Worm (Caenorhabditis elegans) whole organism, L4 larva: ENCODE results near the gene csa-1.

Experiments used
- D1046.2 ChIP-seq: fragments of 200-800 bp; sonication (Bioruptor generic); IDR thresholded peaks from 2 replicates; pipeline ENCODE4 v1.3.6; 2022; ENCODE audit warnings: missing genetic modification characterization, missing compliant biosample characterization
- F10B5.3 ChIP-seq: sonication (generic microtip); optimal IDR thresholded peaks from 2 replicates; lab custom pipeline; 2016; ENCODE audit warnings: mild to moderate bottlenecking, missing genetic modification characterization, missing compliant biosample characterization
- R02D3.7 ChIP-seq: fragments of 150-350 bp; sonication (generic microtip); optimal IDR thresholded peaks from 3 replicates; lab custom pipeline; 2014; ENCODE audit warnings: missing biosample characterization, missing genetic modification characterization
- T20F7.1 ChIP-seq: fragments of 200-800 bp; sonication (Bioruptor generic); optimal IDR thresholded peaks from 2 replicates; lab custom pipeline; 2018; ENCODE audit warnings: mild to moderate bottlenecking, missing genetic modification characterization, missing compliant biosample characterization
- T26A8.4 ChIP-seq: fragments of 200-800 bp; sonication (Bioruptor generic); IDR thresholded peaks from 2 replicates; pipeline ENCODE4 v1.3.6; 2022; ENCODE audit warnings: missing genetic modification characterization, missing compliant biosample characterization
- Y48G9A.11 ChIP-seq: fragments of 200-800 bp; sonication (Bioruptor generic); IDR thresholded peaks from 2 replicates; pipeline ENCODE4 v1.3.6; 2022; ENCODE audit warnings: missing genetic modification reagents, missing genetic modification characterization, missing compliant biosample characterization
- Y5F2A.4 ChIP-seq: fragments of 200-800 bp; sonication (Bioruptor generic); optimal IDR thresholded peaks from 2 replicates; lab custom pipeline; 2018; ENCODE audit warnings: mild to moderate bottlenecking, missing genetic modification characterization, missing compliant biosample characterization
- aha-1 ChIP-seq: fragments of 150-350 bp; peaks from one replicate; lab custom pipeline; 2014; ENCODE audit warnings: missing biosample characterization, missing genetic modification characterization
- ceh-20 ChIP-seq: fragments of 200-800 bp; sonication (Bioruptor generic); IDR thresholded peaks from 2 replicates; pipeline ENCODE4 v1.3.6; 2022; ENCODE audit warnings: missing genetic modification reagents, missing genetic modification characterization, missing compliant biosample characterization
- ceh-62 ChIP-seq: sonication (generic microtip); optimal IDR thresholded peaks from 2 replicates; lab custom pipeline; 2017; ENCODE audit warnings: missing biosample characterization, missing genetic modification characterization
- ceh-82 ChIP-seq: sonication (generic microtip); optimal IDR thresholded peaks from 2 replicates; lab custom pipeline; 2017; ENCODE audit warnings: missing biosample characterization, missing genetic modification characterization
- ces-1 ChIP-seq: fragments of 150-350 bp; sonication (generic microtip); optimal IDR thresholded peaks from 4 replicates; lab custom pipeline; 2014; ENCODE audit warnings: missing biosample characterization, missing genetic modification reagents, missing genetic modification characterization
- cey-2 ChIP-seq: sonication (generic microtip); optimal IDR thresholded peaks from 3 replicates; lab custom pipeline; 2017; ENCODE audit warnings: missing genetic modification characterization, mild to moderate bottlenecking, missing compliant biosample characterization, antibody characterized with exemption, borderline replicate concordance; ENCODE audit not compliant: insufficient read depth
- daf-12 ChIP-seq: fragments of 150-350 bp; optimal IDR thresholded peaks from 2 replicates; lab custom pipeline; 2014; ENCODE audit warnings: missing biosample characterization, missing genetic modification reagents, missing genetic modification characterization
- daf-16 ChIP-seq, 3 experiments: sonication (generic microtip); optimal IDR thresholded peaks; 2 replicates each; lab custom pipeline; 2016 to 2017; ENCODE audit warnings: missing genetic modification characterization in 3 of 3, missing genetic modification reagents in 3 of 3, mild to moderate bottlenecking in 2 of 3, missing compliant biosample characterization in 2 of 3, missing biosample characterization in 1 of 3, moderate library complexity in 1 of 3
- daf-8 ChIP-seq: fragments of 200-800 bp; sonication (Bioruptor generic); IDR thresholded peaks from 2 replicates; pipeline ENCODE4 v1.3.6; 2022; ENCODE audit warnings: missing genetic modification characterization, missing compliant biosample characterization
- dmd-6 ChIP-seq: fragments of 200-800 bp; sonication (Bioruptor generic); IDR thresholded peaks from 2 replicates; pipeline ENCODE4 v1.3.6; 2022; ENCODE audit warnings: missing genetic modification reagents, missing genetic modification characterization, missing compliant biosample characterization
- dmd-8 ChIP-seq: fragments of 200-800 bp; sonication (Bioruptor generic); IDR thresholded peaks from 2 replicates; pipeline ENCODE4 v1.3.6; 2022; ENCODE audit warnings: missing genetic modification characterization, missing compliant biosample characterization
- dmd-9 ChIP-seq: fragments of 200-800 bp; sonication (Bioruptor generic); IDR thresholded peaks from 2 replicates; pipeline ENCODE4 v1.3.6; 2022; ENCODE audit warnings: missing genetic modification reagents, missing genetic modification characterization, missing compliant biosample characterization
- dpl-1 ChIP-seq: fragments of 150-350 bp; optimal IDR thresholded peaks from 2 replicates; lab custom pipeline; 2014; ENCODE audit warnings: missing biosample characterization, missing genetic modification reagents, missing genetic modification characterization
- egl-43 ChIP-seq: fragments of 200-800 bp; sonication (Bioruptor generic); IDR thresholded peaks from 2 replicates; pipeline ENCODE4 v1.3.6; 2022; ENCODE audit warnings: missing genetic modification reagents, missing genetic modification characterization, missing compliant biosample characterization
- fkh-10 ChIP-seq: fragments of 150-350 bp; optimal IDR thresholded peaks from 2 replicates; lab custom pipeline; 2014; ENCODE audit warnings: missing biosample characterization, missing genetic modification reagents, missing genetic modification characterization
- gei-8 ChIP-seq: fragments of 200-800 bp; sonication (Bioruptor generic); optimal IDR thresholded peaks from 2 replicates; lab custom pipeline; 2018; ENCODE audit warnings: mild to moderate bottlenecking, missing genetic modification characterization, missing compliant biosample characterization
- hif-1 ChIP-seq, 2 experiments: sonication (generic microtip); optimal IDR thresholded peaks; 2 replicates each; lab custom pipeline; 2016 to 2017; ENCODE audit warnings: missing compliant biosample characterization in 2 of 2, missing genetic modification characterization in 2 of 2, missing genetic modification reagents in 2 of 2, missing genotype in 2 of 2, mild to moderate bottlenecking in 1 of 2
- hlh-11 ChIP-seq: fragments of 200-800 bp; sonication (Bioruptor generic); optimal IDR thresholded peaks from 2 replicates; lab custom pipeline; 2018; ENCODE audit warnings: mild to moderate bottlenecking, missing genetic modification characterization, missing compliant biosample characterization
- hlh-30 ChIP-seq: sonication (generic microtip); optimal IDR thresholded peaks from 2 replicates; lab custom pipeline; 2017; ENCODE audit warnings: antibody characterized with exemption, mild to moderate bottlenecking, missing genetic modification characterization, missing compliant biosample characterization; ENCODE audit not compliant: insufficient read depth
- hmg-1.1 ChIP-seq: fragments of 200-800 bp; sonication (Bioruptor generic); IDR thresholded peaks from 2 replicates; pipeline ENCODE4 v1.3.6; 2022; ENCODE audit warnings: missing genetic modification reagents, missing genetic modification characterization, missing compliant biosample characterization
- lin-13 ChIP-seq: fragments of 150-350 bp; optimal IDR thresholded peaks from 2 replicates; lab custom pipeline; 2014; ENCODE audit warnings: missing biosample characterization, missing genetic modification reagents, missing genetic modification characterization
- lsy-2 ChIP-seq, 2 experiments: fragments of 150-350 bp in 1 of 2; sonication (generic microtip) in 1 of 2; optimal IDR thresholded peaks; 2 replicates each; lab custom pipeline; 2014 to 2017; ENCODE audit warnings: missing biosample characterization in 2 of 2, missing genetic modification characterization in 2 of 2
- madf-5 ChIP-seq, 2 experiments: fragments of 200-800 bp; sonication (Bioruptor generic); IDR thresholded peaks; 2 replicates each; pipeline ENCODE4 v1.3.6; 2022; ENCODE audit warnings: missing compliant biosample characterization in 2 of 2, missing genetic modification characterization in 2 of 2
- mdl-1 ChIP-seq, 2 experiments: fragments of 150-350 bp in 1 of 2; sonication (generic microtip) in 1 of 2; optimal IDR thresholded peaks; 2 replicates each; lab custom pipeline; 2014 to 2017; ENCODE audit warnings: missing biosample characterization in 2 of 2, missing genetic modification characterization in 2 of 2
- mep-1 ChIP-seq: fragments of 150-350 bp; sonication (generic microtip); optimal IDR thresholded peaks from 3 replicates; lab custom pipeline; 2014; ENCODE audit warnings: missing biosample characterization, missing genetic modification characterization
- mes-2 ChIP-seq: sonication (generic microtip); optimal IDR thresholded peaks from 2 replicates; lab custom pipeline; 2016; ENCODE audit warnings: missing genotype, mild to moderate bottlenecking, missing genetic modification characterization, missing compliant biosample characterization; ENCODE audit not compliant: poor library complexity, severe bottlenecking
- mxl-2 ChIP-seq: fragments of 200-800 bp; sonication (Bioruptor generic); conservative IDR thresholded peaks from 2 replicates; pipeline ENCODE4 v1.3.6; 2022; ENCODE audit warnings: missing genetic modification reagents, missing genetic modification characterization, missing compliant biosample characterization
- nhr-102 ChIP-seq: sonication (generic microtip); optimal IDR thresholded peaks from 2 replicates; lab custom pipeline; 2016; ENCODE audit warnings: mild to moderate bottlenecking, missing genetic modification characterization, moderate library complexity, missing compliant biosample characterization
- nhr-11 ChIP-seq: fragments of 150-350 bp; optimal IDR thresholded peaks from 2 replicates; lab custom pipeline; 2014; ENCODE audit warnings: missing biosample characterization, missing genetic modification characterization
- nhr-42 ChIP-seq: fragments of 200-800 bp; sonication (Bioruptor generic); IDR thresholded peaks from 2 replicates; pipeline ENCODE4 v1.3.6; 2022; ENCODE audit warnings: missing genetic modification characterization, missing compliant biosample characterization
- nhr-48 ChIP-seq: sonication (generic microtip); optimal IDR thresholded peaks from 2 replicates; lab custom pipeline; 2016; ENCODE audit warnings: mild to moderate bottlenecking, missing genetic modification characterization, missing compliant biosample characterization
- nhr-77 ChIP-seq: fragments of 150-350 bp; optimal IDR thresholded peaks from 2 replicates; lab custom pipeline; 2014; ENCODE audit warnings: missing biosample characterization, missing genetic modification characterization
- php-3 ChIP-seq: fragments of 200-800 bp; sonication (Bioruptor generic); IDR thresholded peaks from 2 replicates; pipeline ENCODE4 v1.3.6; 2022; ENCODE audit warnings: missing genetic modification reagents, missing genetic modification characterization, missing compliant biosample characterization
- pqm-1 ChIP-seq: sonication (generic microtip); optimal IDR thresholded peaks from 2 replicates; lab custom pipeline; 2017; ENCODE audit warnings: missing biosample characterization, missing genetic modification characterization
- rbr-2 ChIP-seq: sonication (generic microtip); optimal IDR thresholded peaks from 2 replicates; lab custom pipeline; 2016; ENCODE audit warnings: missing genotype, missing genetic modification characterization, missing compliant biosample characterization
- skn-1 ChIP-seq: fragments of 150-350 bp; optimal IDR thresholded peaks from 2 replicates; lab custom pipeline; 2014; ENCODE audit warnings: missing biosample characterization, missing genetic modification characterization
- snpc-1.2 ChIP-seq: fragments of 200-800 bp; sonication (Bioruptor generic); IDR thresholded peaks from 2 replicates; pipeline ENCODE4 v1.3.6; 2022; ENCODE audit warnings: missing genetic modification reagents, missing genetic modification characterization, missing compliant biosample characterization
- unc-39 ChIP-seq: sonication (generic microtip); optimal IDR thresholded peaks from 2 replicates; lab custom pipeline; 2017; ENCODE audit warnings: missing biosample characterization, missing genetic modification characterization
- unc-62 ChIP-seq, 3 experiments: fragments of 150-350 bp in 1 of 3; sonication (generic microtip); optimal IDR thresholded peaks in 2 of 3; peaks in 1 of 3; 1 replicate in 1 of 3; 2 replicates in 2 of 3; lab custom pipeline; 2014 to 2017; ENCODE audit warnings: missing biosample characterization in 3 of 3, missing genetic modification characterization in 3 of 3, missing genetic modification reagents in 3 of 3, missing genotype in 1 of 3
- zip-2 ChIP-seq: fragments of 150-350 bp; optimal IDR thresholded peaks from 2 replicates; lab custom pipeline; 2014; ENCODE audit warnings: missing biosample characterization, missing genetic modification characterization
- ztf-11 ChIP-seq: fragments of 150-350 bp; optimal IDR thresholded peaks from 2 replicates; lab custom pipeline; 2014; ENCODE audit warnings: missing biosample characterization, missing genetic modification characterization
- ztf-7 ChIP-seq: fragments of 150-350 bp; optimal IDR thresholded peaks from 2 replicates; lab custom pipeline; 2014; ENCODE audit warnings: missing biosample characterization, missing genetic modification characterization

The csa-1 gene

ce11 chrII:9356723-9357122 lies 37.2 kb upstream of the csa-1 start (continued):
- TF ChIP-seq F10B5.3 (tag; lab: Kevin White, UChicago) (no peak), lsy-2 (tag; optimal IDR thresholded peaks at IDR 0.05; lab: Kevin White, UChicago) (peak in 1 of 2 experiments; percentile 47), nhr-11 (peak; percentile 7), ceh-20 (GFP tag; lab: Robert Waterston, UW) (no peak), hlh-11 (peak; percentile 76), php-3 (GFP tag; lab: Robert Waterston, UW) (no peak), gei-8 (GFP tag; lab: Kevin White, UChicago) (no peak), cey-2 (tag; lab: Kevin White, UChicago) (no peak), Y48G9A.11 (GFP tag; lab: Robert Waterston, UW) (no peak), zip-2 (tag; lab: Kevin White, UChicago) (no peak), aha-1 (tag; lab: Kevin White, UChicago) (no peak), hmg-1.1 (GFP tag; lab: Robert Waterston, UW) (peak; percentile 78), dmd-6 (GFP tag; lab: Robert Waterston, UW) (peak; percentile 28; the same call in 1 of the 2 replicates), dmd-9 (GFP tag; lab: Robert Waterston, UW) (no peak), nhr-102 (tag; lab: Kevin White, UChicago) (no peak), nhr-77 (tag; lab: Kevin White, UChicago) (no peak), mxl-2 (GFP tag; lab: Robert Waterston, UW) (no peak), Y5F2A.4 (GFP tag; lab: Kevin White, UChicago) (no peak), madf-5 (GFP tag; IDR thresholded peaks at IDR 0.05; lab: Robert Waterston, UW) (no peak), daf-12 (tag; lab: Kevin White, UChicago) (no peak), ceh-82 (tag; lab: Kevin White, UChicago) (no peak), hlh-30 (tag; lab: Kevin White, UChicago) (peak; percentile 57), unc-62 (GFP tag; optimal IDR thresholded peaks at IDR 0.05 in 1 of 2; lab: Kevin White, UChicago) (peak in 1 of 2 experiments; percentile 43), unc-62 (tag; optimal IDR thresholded peaks at IDR 0.05; lab: Kevin White, UChicago) (no peak), mdl-1 (tag; optimal IDR thresholded peaks at IDR 0.05; lab: Kevin White, UChicago) (peak in 1 of 2 experiments; percentile 72), dmd-8 (GFP tag; lab: Robert Waterston, UW) (no peak), nhr-48 (tag; lab: Kevin White, UChicago) (no peak), egl-43 (GFP tag; lab: Robert Waterston, UW) (peak; percentile 53; the same call in 1 of the 2 replicates), mes-2 (peak; percentile 19), unc-39 (no peak), mep-1 (tag; lab: Kevin White, UChicago) (peak; percentile 67), snpc-1.2 (GFP tag; lab: Robert Waterston, UW) (no peak), ztf-7 (tag; lab: Kevin White, UChicago) (peak; percentile 1), dpl-1 (GFP tag; lab: Kevin White, UChicago) (peak; percentile 19), skn-1 (tag; lab: Kevin White, UChicago) (no peak), rbr-2 (tag; lab: Kevin White, UChicago) (no peak), ceh-62 (tag; lab: Kevin White, UChicago) (no peak), ztf-11 (tag; lab: Kevin White, UChicago) (no peak)

ce11 chrII:9352669-9353068 lies 33.1 kb upstream of the csa-1 start, which contains the start of the genes sdhb-1 and cup-15:
sdhb-1 (minus strand) TSS chrII:9352731.
cup-15 (plus strand) TSS chrII:9353000.
- TF ChIP-seq nhr-77 (tag; lab: Kevin White, UChicago): peak; percentile 3
- TF ChIP-seq pqm-1: no peak
- TF ChIP-seq lsy-2 (tag; optimal IDR thresholded peaks at IDR 0.05; lab: Kevin White, UChicago): peak in 1 of 2 experiments; percentile 41
- TF ChIP-seq php-3 (GFP tag; lab: Robert Waterston, UW): no peak
- TF ChIP-seq daf-16 (GFP tag; optimal IDR thresholded peaks at IDR 0.05; lab: Kevin White, UChicago): no peak
- TF ChIP-seq daf-16 (tag; optimal IDR thresholded peaks at IDR 0.05; lab: Kevin White, UChicago): peak; percentile 27
- no peak for TF ChIP-seq fkh-10
- no peak for TF ChIP-seq lin-13 (GFP tag; lab: Kevin White, UChicago)
- TF ChIP-seq hif-1 (tag; optimal IDR thresholded peaks at IDR 0.05; lab: Kevin White, UChicago): peak in 1 of 2 experiments; percentile 88
- TF ChIP-seq D1046.2: no peak
- TF ChIP-seq T26A8.4 (GFP tag; lab: Robert Waterston, UW): no peak
- no peak for TF ChIP-seq daf-12 (tag; lab: Kevin White, UChicago)
- TF ChIP-seq nhr-42 (GFP tag; lab: Robert Waterston, UW): no peak
- peak; percentile 25 for TF ChIP-seq hlh-30 (tag; lab: Kevin White, UChicago)
- peak; percentile 73 for TF ChIP-seq Y48G9A.11 (GFP tag; lab: Robert Waterston, UW)
- no peak for TF ChIP-seq skn-1 (tag; lab: Kevin White, UChicago)
- TF ChIP-seq dmd-9 (GFP tag; lab: Robert Waterston, UW): no peak
- TF ChIP-seq R02D3.7: peak; percentile 76
- TF ChIP-seq daf-8 (GFP tag; lab: Robert Waterston, UW): no peak
- no peak for TF ChIP-seq ces-1 (GFP tag; lab: Kevin White, UChicago)
- peak; percentile 91 for TF ChIP-seq T20F7.1
- TF ChIP-seq, all 104 proteins: peak for 8
